Worm (Caenorhabditis elegans): ENCODE measurements around the gene Y79H2A.3.

Gene Y79H2A.3

ce11 chrIII:12077456-12077855, 25.4 kb upstream of the Y79H2A.3 start, which contains the start of gene php-3:
TSS of gene php-3 (minus strand) at chrIII:12077556.
- TF ChIP-seq lsy-2 (tag; optimal IDR thresholded peaks at IDR 0.05): no peak
- no peak for TF ChIP-seq lin-13 (tag; optimal IDR thresholded peaks at IDR 0.05)
- TF ChIP-seq ceh-43 (GFP tag; optimal IDR thresholded peaks at IDR 0.05): no peak
- TF ChIP-seq unc-39 (tag; optimal IDR thresholded peaks at IDR 0.05): no peak
- no peak for TF ChIP-seq flh-1 (GFP tag; optimal IDR thresholded peaks at IDR 0.05)
- no peak for TF ChIP-seq unc-62 (GFP tag; optimal IDR thresholded peaks at IDR 0.05)
- TF ChIP-seq M03D4.4 (tag; optimal IDR thresholded peaks at IDR 0.05): no peak
- no peak for TF ChIP-seq lin-32 (GFP tag; optimal IDR thresholded peaks at IDR 0.05)
- TF ChIP-seq unc-120 (tag; optimal IDR thresholded peaks at IDR 0.05; ENCODE audit: poor library complexity, severe bottlenecking): no peak
- TF ChIP-seq nhr-2 (tag; optimal IDR thresholded peaks at IDR 0.05): no peak

- TF ChIP-seq drap-1 (GFP tag; optimal IDR thresholded peaks at IDR 0.05) (no peak), nhr-28 (tag; optimal IDR thresholded peaks at IDR 0.05) (no peak), nhr-237 (tag; optimal IDR thresholded peaks at IDR 0.05) (no peak)
These were observed 15.6 kb upstream of the Y79H2A.3 start for ce11 chrIII:12067736-12068135.

ce11 chrIII:12064494-12064893, 12.4 kb upstream of the Y79H2A.3 start:
- TF ChIP-seq ceh-83 (GFP tag; optimal IDR thresholded peaks at IDR 0.05): no peak
- TF ChIP-seq nhr-237 (tag; optimal IDR thresholded peaks at IDR 0.05): no peak
- TF ChIP-seq unc-62 (GFP tag; optimal IDR thresholded peaks at IDR 0.05): no peak
- TF ChIP-seq nhr-12 (tag; optimal IDR thresholded peaks at IDR 0.05): no peak
- no peak for TF ChIP-seq bed-3 (GFP tag; optimal IDR thresholded peaks at IDR 0.05)
- no peak for TF ChIP-seq cnd-1 (tag; optimal IDR thresholded peaks at IDR 0.05)
- TF ChIP-seq drap-1 (GFP tag; optimal IDR thresholded peaks at IDR 0.05): no peak
- TF ChIP-seq zip-8 (tag; optimal IDR thresholded peaks at IDR 0.05): no peak
- no peak for TF ChIP-seq elt-3 (tag; optimal IDR thresholded peaks at IDR 0.05)
- TF ChIP-seq lin-13 (tag; optimal IDR thresholded peaks at IDR 0.05): no peak
- TF ChIP-seq pha-4 (tag; optimal IDR thresholded peaks at IDR 0.05): no peak
- no peak for TF ChIP-seq mab-5 (tag; optimal IDR thresholded peaks at IDR 0.05)
- no peak for TF ChIP-seq tbx-8 (GFP tag; optimal IDR thresholded peaks at IDR 0.05)
- no peak for TF ChIP-seq ham-2 (GFP tag; optimal IDR thresholded peaks at IDR 0.05)
- no peak for TF ChIP-seq sptf-1 (tag; optimal IDR thresholded peaks at IDR 0.05)
- no peak for TF ChIP-seq unc-39 (tag; optimal IDR thresholded peaks at IDR 0.05)

ce11 chrIII:12063934-12064333, 11.8 kb upstream of the Y79H2A.3 start:
- TF ChIP-seq lsy-2 (tag; optimal IDR thresholded peaks at IDR 0.05) (no peak), nhr-237 (tag; optimal IDR thresholded peaks at IDR 0.05) (no peak), bed-3 (GFP tag; optimal IDR thresholded peaks at IDR 0.05) (no peak), ceh-83 (GFP tag; optimal IDR thresholded peaks at IDR 0.05) (no peak), mep-1 (tag; optimal IDR thresholded peaks at IDR 0.05) (no peak), flh-1 (GFP tag; optimal IDR thresholded peaks at IDR 0.05) (no peak), lin-13 (tag; optimal IDR thresholded peaks at IDR 0.05) (no peak), lin-32 (GFP tag; optimal IDR thresholded peaks at IDR 0.05) (no peak), tbx-8 (GFP tag; optimal IDR thresholded peaks at IDR 0.05) (no peak), ztf-11 (tag; optimal IDR thresholded peaks at IDR 0.05) (no peak), unc-62 (GFP tag; optimal IDR thresholded peaks at IDR 0.05) (no peak), sem-2 (GFP tag; optimal IDR thresholded peaks at IDR 0.05) (no peak), cnd-1 (tag; optimal IDR thresholded peaks at IDR 0.05) (no peak)

ce11 chrIII:12061413-12061812, 9.3 kb upstream of the Y79H2A.3 start, which contains the start of gene zyg-8:
TSS of gene zyg-8 (plus strand) at chrIII:12061713.
- TF ChIP-seq bed-3 (GFP tag; optimal IDR thresholded peaks at IDR 0.05) (no peak), blmp-1 (tag; optimal IDR thresholded peaks at IDR 0.05) (no peak), lsy-2 (tag; optimal IDR thresholded peaks at IDR 0.05) (no peak), nhr-237 (tag; optimal IDR thresholded peaks at IDR 0.05) (no peak), hlh-1 (tag; optimal IDR thresholded peaks at IDR 0.05) (no peak), nhr-28 (tag; optimal IDR thresholded peaks at IDR 0.05) (no peak), elt-1 (tag; optimal IDR thresholded peaks at IDR 0.05; ENCODE audit: borderline replicate concordance, insufficient read depth) (no peak), nhr-76 (tag; optimal IDR thresholded peaks at IDR 0.05) (no peak), sem-2 (GFP tag; optimal IDR thresholded peaks at IDR 0.05) (no peak), pha-4 (tag; optimal IDR thresholded peaks at IDR 0.05) (no peak)

Data from whole organism, mixed stage, embryonic.